Worm (Caenorhabditis elegans) whole organism, L2 larva: ENCODE results near the gene egrh-1.

Experiments used
- elt-1 ChIP-seq: fragments of 150-350 bp; optimal IDR thresholded peaks from 2 replicates; lab custom pipeline; 2014; ENCODE audit warnings: missing biosample characterization, missing genetic modification characterization
- lin-39 ChIP-seq: fragments of 150-350 bp; optimal IDR thresholded peaks from 2 replicates; lab custom pipeline; 2014; ENCODE audit warnings: missing biosample characterization, missing genetic modification reagents, missing genetic modification characterization
- lsy-2 ChIP-seq, 2 experiments: fragments of 150-350 bp in 1 of 2; sonication (generic microtip) in 1 of 2; optimal IDR thresholded peaks; 2 replicates each; lab custom pipeline; 2014 to 2017; ENCODE audit warnings: missing biosample characterization in 2 of 2, missing genetic modification characterization in 2 of 2
- nhr-11 ChIP-seq: fragments of 150-350 bp; optimal IDR thresholded peaks from 2 replicates; lab custom pipeline; 2014; ENCODE audit warnings: missing biosample characterization, missing genetic modification characterization
- nhr-12 ChIP-seq: fragments of 150-350 bp; optimal IDR thresholded peaks from 2 replicates; lab custom pipeline; 2014; ENCODE audit warnings: missing biosample characterization, missing genetic modification characterization
- nhr-23 ChIP-seq: fragments of 150-350 bp; optimal IDR thresholded peaks from 2 replicates; lab custom pipeline; 2014; ENCODE audit warnings: missing biosample characterization, missing genetic modification reagents, missing genetic modification characterization
- unc-39 ChIP-seq: fragments of 150-350 bp; optimal IDR thresholded peaks from 2 replicates; lab custom pipeline; 2014; ENCODE audit warnings: missing biosample characterization, missing genetic modification characterization
- unc-62 ChIP-seq: fragments of 150-350 bp; optimal IDR thresholded peaks from 2 replicates; lab custom pipeline; 2014; ENCODE audit warnings: missing biosample characterization, missing genetic modification reagents, missing genetic modification characterization
- ztf-4 ChIP-seq: fragments of 150-350 bp; optimal IDR thresholded peaks from 2 replicates; lab custom pipeline; 2014; ENCODE audit warnings: missing biosample characterization, missing genetic modification characterization

DNA sequence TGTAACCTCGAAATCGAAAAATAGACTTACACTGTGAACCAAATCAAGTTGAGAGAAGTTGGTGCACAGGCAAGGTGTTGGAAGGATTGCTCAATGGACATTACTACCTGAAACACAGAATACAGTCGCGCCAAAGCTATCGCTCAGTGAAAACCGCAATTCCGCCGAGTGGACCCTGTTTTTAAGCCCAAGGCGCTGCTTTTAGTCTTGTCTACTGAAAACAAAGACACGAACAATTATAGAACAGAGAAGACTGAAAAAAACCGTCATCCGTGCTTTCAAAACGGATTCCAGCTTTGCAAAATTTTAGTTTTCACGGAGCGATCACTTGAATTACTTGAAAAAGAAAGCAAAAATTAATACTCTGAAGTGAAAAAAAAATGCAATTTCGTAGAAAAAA lies 22.5 kb downstream of the egrh-1 start, which contains the start of gene F31F6.1:
- TF ChIP-seq ztf-4 (tag; lab: Kevin White, UChicago) (no peak), unc-39 (tag; lab: Kevin White, UChicago) (no peak), nhr-12 (tag; lab: Kevin White, UChicago) (no peak), lin-39 (tag; lab: Kevin White, UChicago) (no peak), nhr-11 (no peak), lsy-2 (tag; optimal IDR thresholded peaks at IDR 0.05; lab: Kevin White, UChicago) (no peak), unc-62 (no peak), elt-1 (no peak), nhr-23 (tag; lab: Kevin White, UChicago) (no peak)
